Fruit fly (Drosophila melanogaster) whole organism, pupa: ENCODE data around the gene CG33110.

ENCODE experiments used
- CG10348 ChIP-seq: fragments of 200-800 bp; sonication (Bioruptor generic); IDR thresholded peaks from 2 replicates; pipeline ENCODE4 v1.3.6; 2022; ENCODE audit warnings: missing biosample characterization, missing genetic modification characterization
- CG12605 ChIP-seq: fragments of 200-800 bp; sonication (Bioruptor generic); IDR thresholded peaks from 2 replicates; pipeline ENCODE4 v1.3.6; 2022; ENCODE audit warnings: missing biosample characterization, missing genetic modification characterization
- CG15710 ChIP-seq: fragments of 200-800 bp; sonication (Bioruptor generic); optimal IDR thresholded peaks from 2 replicates; lab custom pipeline; 2018; ENCODE audit warnings: missing biosample characterization, mild to moderate bottlenecking, missing genetic modification characterization, moderate library complexity
- CG34367 ChIP-seq: fragments of 200-800 bp; sonication (Bioruptor generic); optimal IDR thresholded peaks from 2 replicates; lab custom pipeline; 2018; ENCODE audit warnings: missing biosample characterization, mild to moderate bottlenecking, missing genetic modification characterization
- CG4496 ChIP-seq: fragments of 200-800 bp; sonication (Bioruptor generic); IDR thresholded peaks from 3 replicates; pipeline ENCODE4 v1.3.6; 2022; ENCODE audit warnings: missing biosample characterization, missing genetic modification characterization
- CG8301 ChIP-seq: fragments of 200-800 bp; sonication (Bioruptor generic); optimal IDR thresholded peaks from 2 replicates; lab custom pipeline; 2018; ENCODE audit warnings: missing biosample characterization, mild to moderate bottlenecking, missing genetic modification characterization
- D1 ChIP-seq: fragments of 200-800 bp; sonication (Bioruptor generic); optimal IDR thresholded peaks from 2 replicates; lab custom pipeline; 2018; ENCODE audit warnings: missing biosample characterization, mild to moderate bottlenecking, missing genetic modification characterization, moderate library complexity
- Ets98B ChIP-seq: fragments of 200-800 bp; sonication (Bioruptor generic); IDR thresholded peaks from 2 replicates; pipeline ENCODE4 v1.3.6; 2022; ENCODE audit warnings: missing biosample characterization, missing genetic modification characterization
- Pif1A ChIP-seq: fragments of 200-800 bp; sonication (Bioruptor generic); optimal IDR thresholded peaks from 3 replicates; lab custom pipeline; 2016; ENCODE audit warnings: missing biosample characterization, missing genetic modification characterization
- Pif1B ChIP-seq: fragments of 200-800 bp; sonication (Bioruptor generic); optimal IDR thresholded peaks from 3 replicates; lab custom pipeline; 2016; ENCODE audit warnings: missing biosample characterization, missing genetic modification characterization
- fd96Ca ChIP-seq: fragments of 200-800 bp; sonication (Bioruptor generic); IDR thresholded peaks from 3 replicates; pipeline ENCODE4 v1.3.6; 2022; ENCODE audit warnings: missing biosample characterization, missing genetic modification characterization
- rn ChIP-seq: fragments of 200-800 bp; sonication (Bioruptor generic); IDR thresholded peaks from 2 replicates; pipeline ENCODE4 v1.3.6; 2022; ENCODE audit warnings: missing biosample characterization, missing genetic modification characterization

DNA sequence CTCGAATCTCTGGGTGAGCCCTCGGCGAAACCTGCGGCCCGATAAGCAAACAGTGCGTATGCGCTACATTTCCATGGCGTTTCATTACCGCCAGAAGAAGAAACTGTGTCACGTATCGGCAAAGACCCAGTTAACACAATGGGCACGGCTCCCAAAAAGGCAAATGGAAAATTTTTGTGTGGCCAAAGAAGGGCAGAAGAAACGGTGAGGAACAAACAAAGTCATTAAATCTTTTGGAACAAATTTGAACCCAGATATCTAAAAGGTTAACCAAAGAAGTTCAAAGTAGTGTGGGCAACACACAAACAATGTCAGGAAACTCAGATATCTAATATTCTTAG lies 44.9 kb upstream of the CG33110 start:
- TF ChIP-seq D1 (tag; lab: Kevin White, UChicago) = no peak
- no peak for TF ChIP-seq rn (GFP tag; lab: Robert Waterston, UW)
- no peak for TF ChIP-seq CG12605 (GFP tag; lab: Robert Waterston, UW)
- no peak for TF ChIP-seq CG10348 (GFP tag; lab: Robert Waterston, UW)
- no peak for TF ChIP-seq Pif1B (GFP tag; lab: Kevin White, UChicago)
- TF ChIP-seq CG8301 (tag; lab: Kevin White, UChicago) = no peak
- no peak for TF ChIP-seq CG4496 (GFP tag; lab: Robert Waterston, UW)
- no peak for TF ChIP-seq CG15710
- TF ChIP-seq Pif1A = no peak
- TF ChIP-seq CG34367 (tag; lab: Kevin White, UChicago) = no peak
- TF ChIP-seq fd96Ca (GFP tag; lab: Robert Waterston, UW) = no peak
- TF ChIP-seq Ets98B (GFP tag; lab: Robert Waterston, UW) = no peak
